Worm (Caenorhabditis elegans) whole organism, L3 larva: ENCODE data around the gene spe-19.

Experiments
- aly-2 ChIP-seq: fragments of 150-350 bp; optimal IDR thresholded peaks from 2 replicates; lab custom pipeline; 2014; ENCODE audit warnings: missing biosample characterization, missing genetic modification characterization
- ama-1 ChIP-seq: fragments of 150-350 bp; optimal IDR thresholded peaks from 2 replicates; lab custom pipeline; 2018
- ceh-16 ChIP-seq: sonication (generic microtip); optimal IDR thresholded peaks from 2 replicates; lab custom pipeline; 2017; ENCODE audit warnings: missing biosample characterization, missing genetic modification characterization
- elt-3 ChIP-seq, 3 experiments: fragments of 150-350 bp in 1 of 3; sonication (generic microtip) in 2 of 3; optimal IDR thresholded peaks; 2 replicates in 2 of 3; 4 replicates in 1 of 3; lab custom pipeline; 2014 to 2017; ENCODE audit warnings: missing biosample characterization in 3 of 3, missing genetic modification characterization in 3 of 3
- fkh-10 ChIP-seq: sonication (generic microtip); optimal IDR thresholded peaks from 2 replicates; lab custom pipeline; 2017; ENCODE audit warnings: missing biosample characterization, missing genetic modification reagents, missing genetic modification characterization
- fkh-2 ChIP-seq: fragments of 150-350 bp; optimal IDR thresholded peaks from 2 replicates; lab custom pipeline; 2014; ENCODE audit warnings: missing biosample characterization, missing genetic modification reagents, missing genetic modification characterization
- lin-15B ChIP-seq: fragments of 150-350 bp; optimal IDR thresholded peaks from 2 replicates; lab custom pipeline; 2014; ENCODE audit warnings: missing biosample characterization, missing genetic modification characterization
- nhr-11 ChIP-seq: fragments of 150-350 bp; optimal IDR thresholded peaks from 2 replicates; lab custom pipeline; 2014; ENCODE audit warnings: missing biosample characterization, missing genetic modification characterization
- nhr-76 ChIP-seq: fragments of 150-350 bp; sonication (generic microtip); optimal IDR thresholded peaks from 5 replicates; lab custom pipeline; 2014; ENCODE audit warnings: missing biosample characterization, missing genetic modification characterization
- pqm-1 ChIP-seq: fragments of 150-350 bp; optimal IDR thresholded peaks from 2 replicates; lab custom pipeline; 2017; ENCODE audit warnings: missing biosample characterization, missing genetic modification characterization, inconsistent platforms
- snpc-4 ChIP-seq: fragments of 150-350 bp; optimal IDR thresholded peaks from 2 replicates; lab custom pipeline; 2014; ENCODE audit warnings: missing biosample characterization, missing genetic modification characterization
- unc-62 ChIP-seq: fragments of 150-350 bp; sonication (generic microtip); optimal IDR thresholded peaks from 4 replicates; lab custom pipeline; 2014; ENCODE audit warnings: missing biosample characterization, missing genetic modification reagents, missing genetic modification characterization

DNA sequence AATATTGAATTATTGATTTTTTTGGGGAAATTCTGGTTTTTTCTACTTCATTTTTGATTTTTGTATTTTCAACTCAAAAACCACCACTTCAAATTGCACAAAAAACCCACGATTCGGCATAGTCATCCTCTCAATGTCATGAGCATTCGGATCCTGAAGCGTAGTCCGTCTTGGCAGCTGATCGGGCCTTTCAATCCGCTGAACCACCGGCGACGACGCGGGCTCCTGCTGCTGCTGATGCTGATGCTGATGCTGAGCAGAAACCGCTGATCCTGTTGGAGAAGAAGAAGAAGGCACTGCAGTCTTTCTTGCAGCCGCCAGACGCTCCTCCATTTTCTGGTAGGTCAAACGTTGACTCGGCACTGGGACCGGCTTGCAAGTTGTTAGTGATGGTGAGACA, 48.1 kb downstream of the spe-19 start:
- TF ChIP-seq unc-62 (GFP tag; lab: Kevin White, UChicago) = no peak
- TF ChIP-seq aly-2 (tag; lab: Kevin White, UChicago) = no peak
- no peak for TF ChIP-seq fkh-2 (tag; lab: Kevin White, UChicago)
- no peak for TF ChIP-seq pqm-1
- no peak for TF ChIP-seq fkh-10 (GFP tag; lab: Kevin White, UChicago)
- TF ChIP-seq elt-3 (tag; optimal IDR thresholded peaks at IDR 0.05; lab: Kevin White, UChicago) = no peak
- TF ChIP-seq nhr-11 (tag; lab: Kevin White, UChicago) = no peak
- no peak for TF ChIP-seq ceh-16
- no peak for TF ChIP-seq snpc-4
- no peak for TF ChIP-seq lin-15B (tag; lab: Kevin White, UChicago)
- no peak for TF ChIP-seq nhr-76
- no peak for TF ChIP-seq ama-1 (lab: Kevin White, UChicago)
